Fruit fly (Drosophila melanogaster) S2 (cell line): ENCODE results near the gene Taf10.

Experiments
- CG8478 ChIP-seq: fragments of >200 bp; optimal IDR thresholded peaks from 2 replicates; lab custom pipeline; 2018
- CTCF ChIP-seq, 2 experiments: fragments of >200 bp; optimal IDR thresholded peaks; 2 replicates each; lab custom pipeline; 2018

Gene Taf10

dm6 chr2L:2757930-2758556, 9.6 kb upstream of the Taf10 start:
- TF ChIP-seq CTCF (optimal IDR thresholded peaks at IDR 0.05; lab: Kevin White, UChicago) (no peak), CG8478 (lab: Kevin White, UChicago) (no peak)

dm6 chr2L:2759654-2760053, 8.0 kb upstream of the Taf10 start, which contains the start of the genes HemK2, Snapin and Tnpo-SR:
HemK2 (minus strand) TSS chr2L:2759677.
Snapin (minus strand) TSS chr2L:2759677.
Tnpo-SR (plus strand) TSS chr2L:2759924.
- TF ChIP-seq CTCF (optimal IDR thresholded peaks at IDR 0.05; lab: Kevin White, UChicago), result no peak
- TF ChIP-seq CG8478 (lab: Kevin White, UChicago), result no peak

- no peak for TF ChIP-seq CTCF (optimal IDR thresholded peaks at IDR 0.05; lab: Kevin White, UChicago)
- TF ChIP-seq CG8478 (lab: Kevin White, UChicago), result no peak
Observed at dm6 chr2L:2760288-2760687, 7.4 kb upstream of the Taf10 start.

DNA sequence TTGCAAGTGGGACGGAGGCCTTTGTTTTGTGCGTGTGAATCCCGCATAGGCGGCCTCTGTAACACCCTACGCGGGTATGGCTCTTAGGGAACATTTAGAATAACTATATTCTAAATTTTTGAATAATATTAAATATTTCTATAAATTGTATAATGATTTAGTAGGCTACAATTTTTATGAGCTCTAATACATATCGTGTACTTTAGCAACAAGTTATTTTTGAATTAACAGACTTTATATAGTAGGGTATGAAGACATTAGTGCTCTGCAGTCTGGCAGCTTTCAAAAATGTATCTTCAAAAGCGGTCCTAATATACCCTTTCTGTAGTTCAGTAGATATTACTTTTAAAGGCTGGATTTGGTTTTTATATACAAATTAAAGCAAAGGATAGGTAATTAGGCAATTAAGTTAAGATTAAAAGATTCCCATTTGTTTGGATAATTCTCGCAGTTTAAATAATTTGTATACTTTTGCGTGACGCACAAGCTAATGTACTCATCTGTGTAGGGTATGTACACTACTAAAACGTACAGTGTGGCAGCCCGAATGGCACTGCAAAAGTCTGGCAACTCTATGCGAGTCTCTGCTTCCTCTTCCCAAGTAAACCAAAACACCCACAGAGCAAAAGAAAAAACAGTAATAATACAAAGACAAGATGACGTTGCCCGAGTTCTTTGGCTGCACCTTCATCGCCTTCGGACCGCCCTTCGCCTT, 1.9 kb upstream of the Taf10 start, which contains the start of the genes Snx21 and aph-1:
Snx21 (minus strand) TSS at position 7 of the 715 bp plus-strand sequence.
aph-1 (plus strand) TSS at position 575 of the 715 bp plus-strand sequence.
- no peak for TF ChIP-seq CTCF (optimal IDR thresholded peaks at IDR 0.05; lab: Kevin White, UChicago)
- no peak for TF ChIP-seq CG8478 (lab: Kevin White, UChicago)

dm6 chr2L:2769476-2770185, 1.9 kb downstream of the Taf10 start, which contains the start of the genes colt and HINT1:
colt (minus strand) TSS chr2L:2770069.
HINT1 (plus strand) TSS chr2L:2770135.
- TF ChIP-seq CG8478 (lab: Kevin White, UChicago), result no peak
- peak in 1 of 2 experiments; percentile 21 for TF ChIP-seq CTCF (optimal IDR thresholded peaks at IDR 0.05; lab: Kevin White, UChicago)

dm6 chr2L:2771676-2772075, 4.0 kb downstream of the Taf10 start, which contains the start of gene CG15399:
CG15399 (minus strand) TSS chr2L:2771776.
- no peak for TF ChIP-seq CTCF (optimal IDR thresholded peaks at IDR 0.05; lab: Kevin White, UChicago)
- TF ChIP-seq CG8478 (lab: Kevin White, UChicago), result no peak

- TF ChIP-seq CG8478 (lab: Kevin White, UChicago) (no peak), CTCF (optimal IDR thresholded peaks at IDR 0.05; lab: Kevin White, UChicago) (no peak)
Observed at dm6 chr2L:2782790-2783189, 15.1 kb downstream of the Taf10 start.

- TF ChIP-seq CG8478 (lab: Kevin White, UChicago), result no peak
- TF ChIP-seq CTCF (optimal IDR thresholded peaks at IDR 0.05; lab: Kevin White, UChicago), result no peak
Observed at dm6 chr2L:2797186-2797585, 29.5 kb downstream of the Taf10 start.

- TF ChIP-seq CTCF (optimal IDR thresholded peaks at IDR 0.05; lab: Kevin White, UChicago) (no peak), CG8478 (lab: Kevin White, UChicago) (no peak)
Observed at dm6 chr2L:2799909-2800478, 32.3 kb downstream of the Taf10 start, which contains the start of gene Syt1. Syt1 (minus strand) TSS chr2L:2799979.

- TF ChIP-seq CTCF (optimal IDR thresholded peaks at IDR 0.05; lab: Kevin White, UChicago), result no peak
- TF ChIP-seq CG8478 (lab: Kevin White, UChicago), result no peak
Observed at dm6 chr2L:2800956-2801776, 33.5 kb downstream of the Taf10 start.

DNA sequence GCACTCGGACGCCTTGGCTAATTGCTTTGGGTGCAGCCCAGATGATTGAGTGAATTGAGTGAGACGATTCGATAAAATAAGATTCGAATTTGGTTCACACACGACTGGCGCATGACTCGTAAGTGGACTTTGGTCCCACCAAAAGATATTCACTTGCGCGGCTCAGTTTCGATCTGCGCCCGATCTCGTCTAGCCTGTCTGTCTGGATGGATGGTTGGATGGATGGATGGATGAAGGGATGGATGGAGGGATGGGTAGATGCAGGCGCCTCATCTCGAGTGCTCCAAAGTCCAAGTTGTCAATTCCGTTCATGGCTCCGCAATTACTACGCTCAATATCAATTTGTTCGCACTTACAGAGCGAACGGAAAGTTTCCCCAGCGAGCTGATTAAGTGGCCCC, 34.8 kb downstream of the Taf10 start:
- TF ChIP-seq CTCF (optimal IDR thresholded peaks at IDR 0.05; lab: Kevin White, UChicago) (no peak), CG8478 (lab: Kevin White, UChicago) (no peak)

DNA sequence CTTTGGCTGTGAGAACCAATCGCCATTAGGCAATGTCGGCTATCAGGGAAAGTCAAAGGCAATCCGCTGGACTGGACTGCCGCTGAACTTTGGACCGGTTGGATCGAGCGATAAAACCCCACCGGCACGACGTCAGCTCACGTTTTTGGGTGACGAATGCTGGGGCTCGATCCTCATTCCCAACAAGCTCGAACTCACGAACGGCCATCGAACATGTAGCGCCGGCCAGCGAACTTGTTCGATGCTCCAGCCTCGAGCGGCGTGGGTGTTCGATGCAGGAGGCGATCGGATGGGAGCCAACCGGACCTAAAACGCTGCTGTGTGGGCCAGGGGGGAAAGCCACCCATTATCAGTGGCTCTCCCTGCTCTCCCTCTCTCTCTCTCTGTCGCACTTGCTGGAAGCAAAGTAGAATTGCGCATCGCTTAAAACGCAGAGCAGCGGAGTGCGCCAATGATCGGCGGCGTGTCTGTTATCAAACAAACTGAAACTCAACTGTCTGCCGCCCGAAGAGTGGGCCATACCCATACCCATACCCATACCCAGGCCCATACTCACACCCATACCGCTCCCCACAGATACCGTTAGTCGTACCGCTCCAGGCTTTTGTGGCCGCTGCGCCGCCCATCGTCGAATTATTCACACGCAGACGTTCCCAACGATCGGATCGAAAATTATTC, 37.1 kb downstream of the Taf10 start, which contains the start of gene daw:
daw (plus strand) TSS at position 628 of the 678 bp plus-strand sequence.
- TF ChIP-seq CG8478 (lab: Kevin White, UChicago) (no peak), CTCF (optimal IDR thresholded peaks at IDR 0.05; lab: Kevin White, UChicago) (no peak)
